Fruit fly (Drosophila melanogaster): ENCODE results near the gene subdued.
A peak's percentile ranks its signal among the peaks of the same experiment; 100 is the strongest.

subdued gene

DNA sequence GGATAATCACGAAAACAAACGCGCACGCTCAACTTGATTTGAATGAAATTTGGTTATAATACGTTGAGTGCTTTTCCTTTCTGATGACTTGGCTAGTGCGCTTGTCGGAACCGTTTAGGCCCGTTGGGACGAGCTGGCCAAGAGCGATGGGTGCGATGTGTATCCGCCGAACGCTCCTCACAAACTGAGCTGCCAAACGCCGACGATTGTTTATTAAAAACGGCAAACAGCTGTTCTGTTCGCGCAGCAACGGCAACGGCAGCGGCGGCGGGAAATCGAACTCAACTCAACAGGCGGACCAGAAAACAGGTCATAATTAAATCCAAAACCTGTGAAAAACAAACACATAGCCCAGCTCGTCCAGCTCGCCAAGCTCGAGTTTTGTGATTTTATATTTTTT, 21.6 kb downstream of the subdued start (continued):
- no peak for TF ChIP-seq gcm (GFP tag; optimal IDR thresholded peaks at IDR 0.05)
- no peak for TF ChIP-seq ap (GFP tag; IDR thresholded peaks at IDR 0.05)
- TF ChIP-seq Elba2 (GFP tag; optimal IDR thresholded peaks at IDR 0.05) = no peak
- TF ChIP-seq Atf3 (GFP tag; optimal IDR thresholded peaks at IDR 0.05) = no peak
- TF ChIP-seq CG17328 (GFP tag; IDR thresholded peaks at IDR 0.05) = no peak
- no peak for TF ChIP-seq danr (GFP tag; IDR thresholded peaks at IDR 0.05)
- TF ChIP-seq Trl (optimal IDR thresholded peaks at IDR 0.05) = no peak
- no peak for TF ChIP-seq Trl (GFP tag; optimal IDR thresholded peaks at IDR 0.05)
- TF ChIP-seq CG3065 (GFP tag; optimal IDR thresholded peaks at IDR 0.05) = no peak
- peak; percentile 46; the same call in 1 of the 2 replicates for TF ChIP-seq Bgb (GFP tag; IDR thresholded peaks at IDR 0.05; ENCODE audit: partially characterized antibody)
- peak; percentile 21 for TF ChIP-seq CG13624 (GFP tag; optimal IDR thresholded peaks at IDR 0.05)
- TF ChIP-seq Mes4 (GFP tag; optimal IDR thresholded peaks at IDR 0.05) = no peak
- TF ChIP-seq D19A (tag; optimal IDR thresholded peaks at IDR 0.05) = no peak
- no peak for TF ChIP-seq dmrt99B (tag; optimal IDR thresholded peaks at IDR 0.05)
- no peak for TF ChIP-seq CG17385 (GFP tag; optimal IDR thresholded peaks at IDR 0.05)
- no peak for TF ChIP-seq CG6683 (GFP tag; optimal IDR thresholded peaks at IDR 0.05)
- no peak for TF ChIP-seq Hmr (GFP tag; optimal IDR thresholded peaks at IDR 0.05)
- no peak for TF ChIP-seq CG16863 (GFP tag; optimal IDR thresholded peaks at IDR 0.05)
- no peak for TF ChIP-seq CG12155 (GFP tag; optimal IDR thresholded peaks at IDR 0.05)
- peak; percentile 32 for TF ChIP-seq Fer1 (GFP tag; optimal IDR thresholded peaks at IDR 0.05)
- TF ChIP-seq HLH4C (GFP tag; IDR thresholded peaks at IDR 0.05; ENCODE audit: partially characterized antibody) = no peak
- no peak for TF ChIP-seq zen (tag; optimal IDR thresholded peaks at IDR 0.05)
- no peak for TF ChIP-seq Antp (GFP tag; optimal IDR thresholded peaks at IDR 0.05)
- TF ChIP-seq CG15269 (tag; optimal IDR thresholded peaks at IDR 0.05) = peak; percentile 38
- TF ChIP-seq amos (GFP tag; IDR thresholded peaks at IDR 0.05; ENCODE audit: partially characterized antibody) = no peak; the same call in 1 of the 2 replicates
- no peak for TF ChIP-seq CG10959 (GFP tag; IDR thresholded peaks at IDR 0.05)
- no peak for TF ChIP-seq CG33213 (GFP tag; optimal IDR thresholded peaks at IDR 0.05)
- no peak for TF ChIP-seq prd (optimal IDR thresholded peaks at IDR 0.05)
- no peak for TF ChIP-seq prd (GFP tag; IDR thresholded peaks at IDR 0.05)
- TF ChIP-seq klu (GFP tag; IDR thresholded peaks at IDR 0.05) = no peak
- TF ChIP-seq CG5245 (GFP tag; optimal IDR thresholded peaks at IDR 0.05) = no peak
- no peak for TF ChIP-seq HmgD (GFP tag; optimal IDR thresholded peaks at IDR 0.05)
- TF ChIP-seq CG33557 (GFP tag; optimal IDR thresholded peaks at IDR 0.05) = no peak
- no peak for TF ChIP-seq trh (GFP tag; optimal IDR thresholded peaks at IDR 0.05)
- TF ChIP-seq YL-1 (GFP tag; optimal IDR thresholded peaks at IDR 0.05) = no peak
- TF ChIP-seq sim (GFP tag; IDR thresholded peaks at IDR 0.05) = no peak
- TF ChIP-seq CG8944 (GFP tag; optimal IDR thresholded peaks at IDR 0.05) = no peak
- TF ChIP-seq da (GFP tag; optimal IDR thresholded peaks at IDR 0.05) = no peak
- TF ChIP-seq CG1233 (GFP tag; optimal IDR thresholded peaks at IDR 0.05) = no peak
- no peak for TF ChIP-seq CG3838 (GFP tag; optimal IDR thresholded peaks at IDR 0.05)
- no peak for TF ChIP-seq CG14860 (GFP tag; IDR thresholded peaks at IDR 0.05; ENCODE audit: partially characterized antibody)
- no peak for TF ChIP-seq CG32767 (GFP tag; IDR thresholded peaks at IDR 0.05)
- TF ChIP-seq wek (GFP tag; optimal IDR thresholded peaks at IDR 0.05) = no peak
- TF ChIP-seq oc (tag; optimal IDR thresholded peaks at IDR 0.05) = peak; percentile 39
- no peak for TF ChIP-seq CG10462 (GFP tag; optimal IDR thresholded peaks at IDR 0.05)
- peak; percentile 13 for TF ChIP-seq CG18619 (GFP tag; optimal IDR thresholded peaks at IDR 0.05)
- TF ChIP-seq NK7.1 (GFP tag; optimal IDR thresholded peaks at IDR 0.05) = no peak
- no peak for TF ChIP-seq CG7786 (GFP tag; optimal IDR thresholded peaks at IDR 0.05)
- TF ChIP-seq nau (GFP tag; optimal IDR thresholded peaks at IDR 0.05) = peak; percentile 36
- no peak for TF ChIP-seq btn (GFP tag; optimal IDR thresholded peaks at IDR 0.05)
- no peak for TF ChIP-seq CG10147 (GFP tag; optimal IDR thresholded peaks at IDR 0.05)
- no peak for TF ChIP-seq CG16815 (GFP tag; optimal IDR thresholded peaks at IDR 0.05)
- TF ChIP-seq kay (GFP tag; optimal IDR thresholded peaks at IDR 0.05) = no peak

Measured in whole organism, embryonic.